Fruit fly (Drosophila melanogaster) Kc167 (cell line): ENCODE measurements around the gene Ilk.

Source experiments
- h ChIP-seq: fragments of >200 bp; optimal IDR thresholded peaks from 3 replicates; lab custom pipeline; 2018; ENCODE audit warnings: missing external identifiers
- insv ChIP-seq: fragments of >200 bp; optimal IDR thresholded peaks from 3 replicates; lab custom pipeline; 2018; ENCODE audit warnings: missing external identifiers

DNA sequence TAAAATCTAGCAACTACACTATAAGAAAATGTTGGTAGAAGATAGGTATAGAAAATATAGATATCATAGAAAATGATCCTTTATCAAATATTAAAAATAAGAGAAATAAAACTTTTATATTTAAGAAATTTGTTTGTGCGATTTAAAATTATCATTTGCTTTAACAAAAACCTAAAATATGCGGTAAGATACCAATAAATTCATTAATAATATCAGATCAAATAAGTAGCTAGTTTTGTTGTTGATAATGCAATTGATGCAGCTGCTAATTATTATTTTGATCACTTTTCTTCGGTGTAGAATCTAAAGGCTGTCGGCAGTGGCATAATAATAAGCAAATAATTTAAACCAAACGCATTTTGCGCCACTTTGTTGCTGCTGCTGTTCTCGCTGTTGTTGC lies 7.6 kb downstream of the Ilk start:
- no peak for TF ChIP-seq h (lab: Kevin White, UChicago)
- no peak for TF ChIP-seq insv
